Fruit fly (Drosophila melanogaster) whole organism, embryonic: ENCODE measurements around the gene CG6470.

Experiments
- Awh ChIP-seq: fragments of 200-800 bp; sonication (Bioruptor generic); IDR thresholded peaks from 2 replicates; pipeline ENCODE4, ENCODE4 v1.3.6; 2022; ENCODE audit warnings: missing biosample characterization, missing genetic modification characterization
- BtbVII ChIP-seq: fragments of 200-800 bp; sonication (Bioruptor generic); optimal IDR thresholded peaks from 3 replicates; lab custom pipeline; 2017; ENCODE audit warnings: missing biosample characterization, mild to moderate bottlenecking, missing genetic modification characterization
- Bteb2 ChIP-seq: fragments of 200-800 bp; sonication (Bioruptor generic); optimal IDR thresholded peaks from 2 replicates; lab custom pipeline; 2016; ENCODE audit warnings: missing biosample characterization, missing genetic modification characterization
- CG10366 ChIP-seq: fragments of 200-800 bp; sonication (Bioruptor generic); IDR thresholded peaks from 2 replicates; pipeline ENCODE4 v1.3.6; 2022; ENCODE audit warnings: missing biosample characterization, missing genetic modification characterization
- CG1529 ChIP-seq: fragments of 200-800 bp; sonication (Bioruptor generic); optimal IDR thresholded peaks from 3 replicates; lab custom pipeline; 2018; ENCODE audit warnings: missing biosample characterization, missing genetic modification characterization
- CG16863 ChIP-seq: fragments of 200-800 bp; sonication (Bioruptor generic); optimal IDR thresholded peaks from 3 replicates; lab custom pipeline; 2016; ENCODE audit warnings: missing biosample characterization, missing genetic modification characterization
- CG17359 ChIP-seq: fragments of 200-800 bp; sonication (Bioruptor generic); optimal IDR thresholded peaks from 3 replicates; lab custom pipeline; 2018; ENCODE audit warnings: missing biosample characterization, mild to moderate bottlenecking, missing genetic modification characterization, moderate library complexity
- CG17802 ChIP-seq: fragments of 200-800 bp; sonication (Bioruptor generic); optimal IDR thresholded peaks from 2 replicates; lab custom pipeline; 2018; ENCODE audit warnings: missing biosample characterization, mild to moderate bottlenecking, missing genetic modification characterization, moderate library complexity
- CG1832 ChIP-seq: fragments of 200-800 bp; sonication (Bioruptor generic); optimal IDR thresholded peaks from 2 replicates; lab custom pipeline; 2017; ENCODE audit warnings: missing biosample characterization, mild to moderate bottlenecking, missing genetic modification characterization, inconsistent platforms
- CG18619 ChIP-seq: fragments of 200-800 bp; sonication (Bioruptor generic); optimal IDR thresholded peaks from 3 replicates; lab custom pipeline; 2017; ENCODE audit warnings: missing biosample characterization, mild to moderate bottlenecking, missing genetic modification characterization
- CG2712 ChIP-seq: fragments of 200-800 bp; optimal IDR thresholded peaks from 3 replicates; lab custom pipeline; 2019; ENCODE audit warnings: missing biosample characterization, mild to moderate bottlenecking, missing genetic modification characterization, moderate library complexity
- CG2889 ChIP-seq: fragments of 200-800 bp; sonication (Bioruptor generic); IDR thresholded peaks from 3 replicates; pipeline ENCODE4 v1.3.6; 2022; ENCODE audit warnings: missing biosample characterization, missing genetic modification characterization
- CG30403 ChIP-seq: fragments of 200-800 bp; sonication (Bioruptor generic); optimal IDR thresholded peaks from 3 replicates; lab custom pipeline; 2016; ENCODE audit warnings: missing biosample characterization, missing genetic modification characterization
- CG30431 ChIP-seq: fragments of 200-800 bp; sonication (Bioruptor generic); optimal IDR thresholded peaks from 2 replicates; lab custom pipeline; 2017; ENCODE audit warnings: missing biosample characterization, missing genetic modification characterization
- CG4360 ChIP-seq: fragments of 200-800 bp; sonication (Bioruptor generic); IDR thresholded peaks from 2 replicates; pipeline ENCODE4 v1.3.6; 2022; ENCODE audit warnings: missing biosample characterization, missing genetic modification characterization
- CG6254 ChIP-seq: fragments of 200-800 bp; sonication (Bioruptor generic); optimal IDR thresholded peaks from 3 replicates; lab custom pipeline; 2017; ENCODE audit warnings: mild to moderate bottlenecking, missing biosample characterization, missing genetic modification reagents, missing genetic modification characterization
- CG9609 ChIP-seq: fragments of 200-800 bp; sonication (Bioruptor generic); optimal IDR thresholded peaks from 3 replicates; lab custom pipeline; 2016; ENCODE audit warnings: missing biosample characterization, missing genetic modification characterization
- Camta ChIP-seq: fragments of 200-800 bp; sonication (Bioruptor generic); optimal IDR thresholded peaks from 2 replicates; lab custom pipeline; 2016; ENCODE audit warnings: missing biosample characterization, missing genetic modification characterization
- D ChIP-seq, 2 experiments: fragments of 200-800 bp in 1 of 2; fragments of >200 bp in 1 of 2; sonication (Bioruptor generic) in 1 of 2; optimal IDR thresholded peaks; 2 replicates in 1 of 2; 3 replicates in 1 of 2; lab custom pipeline; 2017; ENCODE audit warnings: mild to moderate bottlenecking in 1 of 2, missing biosample characterization in 1 of 2, missing genetic modification characterization in 1 of 2, missing genetic modification reagents in 1 of 2
- D19A ChIP-seq: fragments of 200-800 bp; optimal IDR thresholded peaks from 3 replicates; lab custom pipeline; 2019; ENCODE audit warnings: missing biosample characterization, mild to moderate bottlenecking, missing genetic modification characterization, moderate library complexity
- Dip3 ChIP-seq: fragments of 200-800 bp; sonication (Bioruptor generic); optimal IDR thresholded peaks from 3 replicates; lab custom pipeline; 2016; ENCODE audit warnings: missing biosample characterization, missing genetic modification characterization
- Doc3 ChIP-seq: fragments of 200-800 bp; sonication (Bioruptor generic); IDR thresholded peaks from 3 replicates; pipeline ENCODE4 v1.3.6; 2022; ENCODE audit warnings: missing biosample characterization, missing genetic modification characterization; ENCODE audit not compliant: partially characterized antibody
- Elba2 ChIP-seq: fragments of 200-800 bp; sonication (Bioruptor generic); optimal IDR thresholded peaks from 3 replicates; lab custom pipeline; 2016; ENCODE audit warnings: missing biosample characterization, missing genetic modification characterization
- Fer3 ChIP-seq: fragments of 200-800 bp; sonication (Bioruptor generic); optimal IDR thresholded peaks from 2 replicates; lab custom pipeline; 2018; ENCODE audit warnings: missing biosample characterization, mild to moderate bottlenecking, missing genetic modification characterization, moderate library complexity
- Hmr ChIP-seq: fragments of 200-800 bp; sonication (Bioruptor generic); optimal IDR thresholded peaks from 3 replicates; lab custom pipeline; 2017; ENCODE audit warnings: mild to moderate bottlenecking, missing biosample characterization, missing genetic modification reagents, missing genetic modification characterization
- Hsf ChIP-seq: fragments of 200-800 bp; sonication (Bioruptor generic); optimal IDR thresholded peaks from 3 replicates; lab custom pipeline; 2016; ENCODE audit warnings: missing biosample characterization, missing genetic modification characterization
- Lpt ChIP-seq: fragments of >200 bp; optimal IDR thresholded peaks from 2 replicates; lab custom pipeline; 2018; ENCODE audit warnings: missing biosample characterization, missing genetic modification characterization
- Mad ChIP-seq: fragments of 200-800 bp; sonication (Bioruptor generic); optimal IDR thresholded peaks from 2 replicates; lab custom pipeline; 2016; ENCODE audit warnings: missing biosample characterization, missing genetic modification characterization
- NfI ChIP-seq: fragments of 200-800 bp; sonication (Bioruptor generic); optimal IDR thresholded peaks from 3 replicates; lab custom pipeline; 2018; ENCODE audit warnings: missing biosample characterization, mild to moderate bottlenecking, missing genetic modification characterization, moderate library complexity
- Optix ChIP-seq: fragments of 200-800 bp; sonication (Bioruptor generic); IDR thresholded peaks from 3 replicates; pipeline ENCODE4 v1.3.6; 2022; ENCODE audit warnings: missing biosample characterization, missing genetic modification characterization
- PHDP ChIP-seq: fragments of 200-800 bp; sonication (Bioruptor generic); optimal IDR thresholded peaks from 3 replicates; lab custom pipeline; 2018; ENCODE audit warnings: missing biosample characterization, mild to moderate bottlenecking, missing genetic modification characterization, moderate library complexity
- Side ChIP-seq: fragments of 200-800 bp; sonication (Bioruptor generic); optimal IDR thresholded peaks from 2 replicates; lab custom pipeline; 2016; ENCODE audit warnings: missing biosample characterization, missing genetic modification characterization
- Sox100B ChIP-seq: fragments of 200-800 bp; sonication (Bioruptor generic); optimal IDR thresholded peaks from 3 replicates; lab custom pipeline; 2018; ENCODE audit warnings: missing biosample characterization, mild to moderate bottlenecking, missing genetic modification characterization
- Sry-δ ChIP-seq: fragments of 200-800 bp; sonication (Bioruptor generic); optimal IDR thresholded peaks from 2 replicates; lab custom pipeline; 2016; ENCODE audit warnings: missing biosample characterization, missing genetic modification characterization
- Taf1 ChIP-seq: fragments of 200-800 bp; sonication (Bioruptor generic); IDR thresholded peaks from 2 replicates; pipeline ENCODE4 v1.3.6; 2022; ENCODE audit warnings: missing biosample characterization, missing genetic modification characterization
- Tbp ChIP-seq: fragments of >200 bp; optimal IDR thresholded peaks from 2 replicates; lab custom pipeline; 2018; ENCODE audit warnings: missing biosample characterization, missing genetic modification characterization
- Usf ChIP-seq: fragments of 200-800 bp; sonication (Bioruptor generic); optimal IDR thresholded peaks from 2 replicates; lab custom pipeline; 2017; ENCODE audit warnings: missing genotype, missing biosample characterization, missing genetic modification characterization
- abd-A ChIP-seq: fragments of 200-800 bp; sonication (Bioruptor generic); optimal IDR thresholded peaks from 3 replicates; lab custom pipeline; 2019; ENCODE audit warnings: missing biosample characterization, mild to moderate bottlenecking, missing genetic modification characterization, moderate library complexity
- ara ChIP-seq: fragments of 200-800 bp; sonication (Bioruptor generic); IDR thresholded peaks from 2 replicates; pipeline ENCODE4 v1.3.6; 2022; ENCODE audit warnings: missing biosample characterization, missing genetic modification characterization
- caup ChIP-seq: fragments of 200-800 bp; sonication (Bioruptor generic); optimal IDR thresholded peaks from 3 replicates; lab custom pipeline; 2017; ENCODE audit warnings: missing biosample characterization, mild to moderate bottlenecking, missing genetic modification characterization, moderate library complexity; ENCODE audit not compliant: severe bottlenecking
- chinmo ChIP-seq: fragments of 200-800 bp; sonication (Bioruptor generic); IDR thresholded peaks from 4 replicates; pipeline ENCODE4 v1.3.6; 2022; ENCODE audit warnings: missing biosample characterization, missing genetic modification characterization; ENCODE audit not compliant: partially characterized antibody
- dati ChIP-seq: fragments of 200-800 bp; sonication (Bioruptor generic); IDR thresholded peaks from 2 replicates; pipeline ENCODE4 v1.3.6; 2022; ENCODE audit warnings: missing biosample characterization, missing genetic modification characterization
- fd102C ChIP-seq: fragments of 200-800 bp; sonication (Bioruptor generic); optimal IDR thresholded peaks from 2 replicates; lab custom pipeline; 2018; ENCODE audit warnings: missing biosample characterization, mild to moderate bottlenecking, missing genetic modification characterization, moderate library complexity
- gfzf ChIP-seq: fragments of 200-800 bp; sonication (Bioruptor generic); optimal IDR thresholded peaks from 2 replicates; lab custom pipeline; 2016; ENCODE audit warnings: missing biosample characterization, mild to moderate bottlenecking, missing genetic modification characterization, moderate library complexity
- hbn ChIP-seq: fragments of 200-800 bp; sonication (Bioruptor generic); IDR thresholded peaks from 2 replicates; pipeline ENCODE4 v1.3.6; 2022; ENCODE audit warnings: missing biosample characterization, missing genetic modification characterization; ENCODE audit not compliant: partially characterized antibody
- rib ChIP-seq: fragments of 200-800 bp; sonication (Bioruptor generic); IDR thresholded peaks from 2 replicates; pipeline ENCODE4 v1.3.6; 2022; ENCODE audit warnings: missing biosample characterization, missing genetic modification characterization
- sima ChIP-seq: fragments of 200-800 bp; sonication (Bioruptor generic); optimal IDR thresholded peaks from 2 replicates; lab custom pipeline; 2016; ENCODE audit warnings: missing biosample characterization, missing genetic modification characterization
- sisA ChIP-seq: fragments of 200-800 bp; sonication (Bioruptor generic); IDR thresholded peaks from 2 replicates; pipeline ENCODE4 v1.3.6; 2022; ENCODE audit warnings: missing biosample characterization, missing genetic modification characterization
- tup ChIP-seq: fragments of 200-800 bp; sonication (Bioruptor generic); optimal IDR thresholded peaks from 2 replicates; lab custom pipeline; 2016; ENCODE audit warnings: missing biosample characterization, mild to moderate bottlenecking, missing genetic modification characterization, moderate library complexity
- vfl ChIP-seq: fragments of 200-800 bp; sonication (Bioruptor generic); optimal IDR thresholded peaks from 2 replicates; lab custom pipeline; 2016; ENCODE audit warnings: missing biosample characterization, missing genetic modification characterization

CG6470 gene

dm6 chrX:18517415-18517814, 2.7 kb upstream of the CG6470 start (continued):
- TF ChIP-seq CG1529 (GFP tag; lab: Kevin White, UChicago) (no peak), NfI (GFP tag; lab: Kevin White, UChicago) (peak; percentile 49), CG2889 (GFP tag; lab: Robert Waterston, UW) (no peak), CG1832 (GFP tag; lab: Kevin White, UChicago) (no peak), CG17359 (tag; lab: Kevin White, UChicago) (peak; percentile 92), D (optimal IDR thresholded peaks at IDR 0.05; lab: Kevin White, UChicago) (no peak), D (GFP tag; optimal IDR thresholded peaks at IDR 0.05; lab: Kevin White, UChicago) (no peak), Fer3 (peak; percentile 1), Awh (GFP tag; lab: Robert Waterston, UW) (peak; percentile 62; the same call in 1 of the 2 replicates), ara (GFP tag; lab: Robert Waterston, UW) (peak; percentile 30; the same call in 1 of the 2 replicates), fd102C (GFP tag; lab: Kevin White, UChicago) (no peak), Camta (GFP tag; lab: Kevin White, UChicago) (peak; percentile 25), Side (GFP tag; lab: Kevin White, UChicago) (no peak), Tbp (GFP tag; lab: Kevin White, UChicago) (no peak), Hsf (GFP tag; lab: Kevin White, UChicago) (peak; percentile 58), CG16863 (no peak), sima (GFP tag; lab: Kevin White, UChicago) (no peak), D19A (tag; lab: Kevin White, UChicago) (peak; percentile 15), CG18619 (GFP tag; lab: Kevin White, UChicago) (peak; percentile 7), CG2712 (peak; percentile 51), Dip3 (no peak), Mad (GFP tag; lab: Kevin White, UChicago) (no peak), CG4360 (GFP tag; lab: Robert Waterston, UW) (peak; percentile 100), sisA (GFP tag; lab: Robert Waterston, UW) (0 out of 2 replicates have a peak, but pooled peaks have one; percentile 32), abd-A (tag; lab: Kevin White, UChicago) (no peak), Bteb2 (GFP tag; lab: Kevin White, UChicago) (no peak), BtbVII (GFP tag; lab: Kevin White, UChicago) (peak; percentile 16), CG10366 (GFP tag; lab: Robert Waterston, UW) (no peak; the same call in 1 of the 2 replicates), Elba2 (peak; percentile 9), chinmo (GFP tag; lab: Robert Waterston, UW) (0 out of 4 replicates have a peak, but pooled peaks have one; percentile 35), CG9609 (peak; percentile 5), Optix (GFP tag; lab: Robert Waterston, UW) (peak; percentile 51; the same call in 2 of the 3 replicates), caup (GFP tag; lab: Kevin White, UChicago) (no peak), CG6254 (GFP tag; lab: Kevin White, UChicago) (no peak), vfl (GFP tag; lab: Kevin White, UChicago) (no peak), PHDP (tag; lab: Kevin White, UChicago) (no peak), rib (GFP tag; lab: Robert Waterston, UW) (no peak), tup (GFP tag; lab: Kevin White, UChicago) (no peak), Taf1 (no peak), Sox100B (GFP tag; lab: Kevin White, UChicago) (no peak), dati (GFP tag; lab: Robert Waterston, UW) (no peak), CG17802 (tag; lab: Kevin White, UChicago) (no peak), CG30403 (GFP tag; lab: Kevin White, UChicago) (peak; percentile 26), Lpt (GFP tag; lab: Kevin White, UChicago) (no peak), Usf (no peak), CG30431 (GFP tag; lab: Kevin White, UChicago) (no peak), Sry-δ (GFP tag; lab: Kevin White, UChicago) (peak; percentile 13), Hmr (no peak), Doc3 (no peak), gfzf (GFP tag; lab: Kevin White, UChicago) (peak; percentile 5), hbn (GFP tag; lab: Robert Waterston, UW) (no peak)
